Fruit fly (Drosophila melanogaster) whole organism, embryonic: Measurements from ENCODE around the gene DEF8.

ENCODE experiments used
- Ada2b ChIP-seq: fragments of 200-800 bp; sonication (Bioruptor generic); IDR thresholded peaks from 2 replicates; pipeline ENCODE4 v1.3.6; 2022; ENCODE audit warnings: missing biosample characterization, missing genetic modification characterization
- Atf-2 ChIP-seq: fragments of 200-800 bp; sonication (Bioruptor generic); optimal IDR thresholded peaks from 2 replicates; lab custom pipeline; 2016; ENCODE audit warnings: missing biosample characterization, missing genetic modification characterization
- CG1024 ChIP-seq: fragments of 200-800 bp; sonication (Bioruptor generic); IDR thresholded peaks from 2 replicates; pipeline ENCODE4 v1.3.6; 2022; ENCODE audit warnings: missing biosample characterization, missing genetic modification characterization
- CG11504 ChIP-seq: fragments of 200-800 bp; sonication (Bioruptor generic); optimal IDR thresholded peaks from 3 replicates; lab custom pipeline; 2019; ENCODE audit warnings: missing biosample characterization, mild to moderate bottlenecking, missing genetic modification characterization, moderate library complexity
- CG11695 ChIP-seq: fragments of 200-800 bp; sonication (Bioruptor generic); IDR thresholded peaks from 3 replicates; pipeline ENCODE4 v1.3.6; 2022; ENCODE audit warnings: missing biosample characterization, missing genetic modification characterization
- CG12071 ChIP-seq: fragments of 200-800 bp; sonication (Bioruptor generic); optimal IDR thresholded peaks from 3 replicates; lab custom pipeline; 2018; ENCODE audit warnings: missing biosample characterization, mild to moderate bottlenecking, missing genetic modification characterization
- CG13123 ChIP-seq: fragments of 200-800 bp; sonication (Bioruptor generic); optimal IDR thresholded peaks from 2 replicates; lab custom pipeline; 2016; ENCODE audit warnings: missing biosample characterization, missing genetic modification characterization
- CG14965 ChIP-seq: fragments of 200-800 bp; sonication (Bioruptor generic); optimal IDR thresholded peaks from 2 replicates; lab custom pipeline; 2016; ENCODE audit warnings: missing biosample characterization, missing genetic modification characterization, borderline replicate concordance
- CG17186 ChIP-seq: fragments of 200-800 bp; sonication (Bioruptor generic); optimal IDR thresholded peaks from 3 replicates; lab custom pipeline; 2017; ENCODE audit warnings: missing biosample characterization, missing genetic modification reagents, missing genetic modification characterization
- CG17802 ChIP-seq: fragments of 200-800 bp; sonication (Bioruptor generic); optimal IDR thresholded peaks from 2 replicates; lab custom pipeline; 2018; ENCODE audit warnings: missing biosample characterization, mild to moderate bottlenecking, missing genetic modification characterization, moderate library complexity
- CG17912 ChIP-seq: fragments of 200-800 bp; sonication (Bioruptor generic); optimal IDR thresholded peaks from 2 replicates; lab custom pipeline; 2018; ENCODE audit warnings: missing biosample characterization, mild to moderate bottlenecking, missing genetic modification characterization
- CG2116 ChIP-seq: fragments of 200-800 bp; sonication (Bioruptor generic); optimal IDR thresholded peaks from 3 replicates; lab custom pipeline; 2018; ENCODE audit warnings: missing biosample characterization, mild to moderate bottlenecking, missing genetic modification characterization
- CG3995 ChIP-seq: fragments of 200-800 bp; sonication (Bioruptor generic); optimal IDR thresholded peaks from 3 replicates; lab custom pipeline; 2016; ENCODE audit warnings: missing biosample characterization, missing genetic modification characterization
- CG4424 ChIP-seq: fragments of 200-800 bp; sonication (Bioruptor generic); optimal IDR thresholded peaks from 3 replicates; lab custom pipeline; 2016; ENCODE audit warnings: missing biosample characterization, missing genetic modification characterization
- CG4707 ChIP-seq: fragments of 200-800 bp; sonication (Bioruptor generic); optimal IDR thresholded peaks from 2 replicates; lab custom pipeline; 2018; ENCODE audit warnings: missing biosample characterization, mild to moderate bottlenecking, missing genetic modification characterization, moderate library complexity
- CG4854 ChIP-seq: fragments of 200-800 bp; sonication (Bioruptor generic); optimal IDR thresholded peaks from 2 replicates; lab custom pipeline; 2016; ENCODE audit warnings: missing biosample characterization, missing genetic modification characterization, inconsistent platforms
- CG6689 ChIP-seq: fragments of 200-800 bp; sonication (Bioruptor generic); IDR thresholded peaks from 2 replicates; pipeline ENCODE4 v1.3.6; 2022; ENCODE audit warnings: missing biosample characterization, missing genetic modification characterization
- CG6854 ChIP-seq: fragments of 200-800 bp; sonication (Bioruptor generic); optimal IDR thresholded peaks from 3 replicates; lab custom pipeline; 2017; ENCODE audit warnings: missing biosample characterization, mild to moderate bottlenecking, missing genetic modification characterization
- CG7745 ChIP-seq: fragments of 200-800 bp; sonication (Bioruptor generic); optimal IDR thresholded peaks from 2 replicates; lab custom pipeline; 2018; ENCODE audit warnings: missing biosample characterization, mild to moderate bottlenecking, missing genetic modification characterization, moderate library complexity
- CG7839 ChIP-seq: fragments of 200-800 bp; sonication (Bioruptor generic); optimal IDR thresholded peaks from 3 replicates; lab custom pipeline; 2018; ENCODE audit warnings: missing biosample characterization, mild to moderate bottlenecking, missing genetic modification characterization, moderate library complexity
- CG7928 ChIP-seq: fragments of 200-800 bp; sonication (Bioruptor generic); optimal IDR thresholded peaks from 2 replicates; lab custom pipeline; 2017; ENCODE audit warnings: missing biosample characterization, mild to moderate bottlenecking, missing genetic modification characterization
- CG9876 ChIP-seq: fragments of 200-800 bp; sonication (Bioruptor generic); optimal IDR thresholded peaks from 2 replicates; lab custom pipeline; 2016; ENCODE audit warnings: missing biosample characterization, missing genetic modification characterization
- CTCF ChIP-seq: fragments of 200-800 bp; sonication (Bioruptor generic); optimal IDR thresholded peaks from 2 replicates; lab custom pipeline; 2017; ENCODE audit warnings: missing biosample characterization, mild to moderate bottlenecking, missing genetic modification characterization, moderate library complexity
- Dad ChIP-seq: fragments of 200-800 bp; sonication (Bioruptor generic); optimal IDR thresholded peaks from 3 replicates; lab custom pipeline; 2016; ENCODE audit warnings: missing biosample characterization, missing genetic modification characterization
- Deaf1 ChIP-seq: fragments of 200-800 bp; optimal IDR thresholded peaks from 3 replicates; lab custom pipeline; 2019; ENCODE audit warnings: missing biosample characterization, mild to moderate bottlenecking, missing genetic modification characterization, moderate library complexity
- Hey ChIP-seq: fragments of 200-800 bp; sonication (Bioruptor generic); optimal IDR thresholded peaks from 3 replicates; lab custom pipeline; 2018; ENCODE audit warnings: missing biosample characterization, mild to moderate bottlenecking, missing genetic modification characterization
- HmgZ ChIP-seq: fragments of 200-800 bp; sonication (Bioruptor generic); optimal IDR thresholded peaks from 2 replicates; lab custom pipeline; 2018; ENCODE audit warnings: missing biosample characterization, mild to moderate bottlenecking, missing genetic modification characterization
- Hsf ChIP-seq: fragments of 200-800 bp; sonication (Bioruptor generic); optimal IDR thresholded peaks from 3 replicates; lab custom pipeline; 2016; ENCODE audit warnings: missing biosample characterization, missing genetic modification characterization
- Jarid2 ChIP-seq: fragments of 200-800 bp; sonication (Bioruptor generic); optimal IDR thresholded peaks from 3 replicates; lab custom pipeline; 2017; ENCODE audit warnings: mild to moderate bottlenecking, missing biosample characterization, missing genetic modification reagents, missing genetic modification characterization
- NC2α ChIP-seq: fragments of 200-800 bp; sonication (Bioruptor generic); optimal IDR thresholded peaks from 2 replicates; lab custom pipeline; 2016; ENCODE audit warnings: missing biosample characterization, missing genetic modification characterization
- Neu2 ChIP-seq: fragments of 200-800 bp; sonication (Bioruptor generic); optimal IDR thresholded peaks from 3 replicates; lab custom pipeline; 2016; ENCODE audit warnings: missing biosample characterization, missing genetic modification characterization, borderline replicate concordance
- Opbp ChIP-seq: fragments of 200-800 bp; sonication (Bioruptor generic); IDR thresholded peaks from 3 replicates; pipeline ENCODE4 v1.3.6; 2022; ENCODE audit warnings: missing biosample characterization, missing genetic modification characterization; ENCODE audit not compliant: partially characterized antibody
- Tbp ChIP-seq: fragments of >200 bp; optimal IDR thresholded peaks from 2 replicates; lab custom pipeline; 2018; ENCODE audit warnings: missing biosample characterization, missing genetic modification characterization
- ac ChIP-seq: fragments of 200-800 bp; sonication (Bioruptor generic); optimal IDR thresholded peaks from 3 replicates; lab custom pipeline; 2017; ENCODE audit warnings: missing biosample characterization, mild to moderate bottlenecking, missing genetic modification characterization
- ap ChIP-seq: fragments of 200-800 bp; sonication (Bioruptor generic); IDR thresholded peaks from 2 replicates; pipeline ENCODE4 v1.3.6; 2022; ENCODE audit warnings: missing biosample characterization, missing genetic modification characterization
- chm ChIP-seq: fragments of 200-800 bp; sonication (Bioruptor generic); IDR thresholded peaks from 2 replicates; pipeline ENCODE4 v1.3.6; 2022; ENCODE audit warnings: missing biosample characterization, missing genetic modification characterization
- chn ChIP-seq: fragments of 200-800 bp; sonication (Bioruptor generic); optimal IDR thresholded peaks from 2 replicates; lab custom pipeline; 2016; ENCODE audit warnings: missing biosample characterization, missing genetic modification characterization
- croc ChIP-seq: fragments of 200-800 bp; sonication (Bioruptor generic); conservative IDR thresholded peaks from 3 replicates; pipeline ENCODE4 v1.3.6; 2022; ENCODE audit warnings: missing biosample characterization, missing genetic modification characterization
- dysf ChIP-seq: fragments of 200-800 bp; sonication (Bioruptor generic); IDR thresholded peaks from 3 replicates; pipeline ENCODE4 v1.3.6; 2022; ENCODE audit warnings: missing biosample characterization, missing genetic modification characterization
- ems ChIP-seq: fragments of 200-800 bp; sonication (Bioruptor generic); optimal IDR thresholded peaks from 3 replicates; lab custom pipeline; 2016; ENCODE audit warnings: missing biosample characterization, missing genetic modification characterization
- gem ChIP-seq: fragments of 200-800 bp; sonication (Bioruptor generic); optimal IDR thresholded peaks from 2 replicates; lab custom pipeline; 2019; ENCODE audit warnings: missing biosample characterization, mild to moderate bottlenecking, missing genetic modification characterization, moderate library complexity
- hbn ChIP-seq: fragments of 200-800 bp; sonication (Bioruptor generic); IDR thresholded peaks from 2 replicates; pipeline ENCODE4 v1.3.6; 2022; ENCODE audit warnings: missing biosample characterization, missing genetic modification characterization; ENCODE audit not compliant: partially characterized antibody
- nau ChIP-seq: fragments of 200-800 bp; sonication (Bioruptor generic); optimal IDR thresholded peaks from 3 replicates; lab custom pipeline; 2017; ENCODE audit warnings: missing biosample characterization, mild to moderate bottlenecking, missing genetic modification characterization, missing genetic modification reagents
- nerfin-2 ChIP-seq: fragments of 200-800 bp; sonication (Bioruptor generic); IDR thresholded peaks from 2 replicates; pipeline ENCODE4 v1.3.6; 2022; ENCODE audit warnings: missing biosample characterization, missing genetic modification characterization; ENCODE audit not compliant: partially characterized antibody
- pita ChIP-seq: fragments of 200-800 bp; sonication (Bioruptor generic); optimal IDR thresholded peaks from 2 replicates; lab custom pipeline; 2017; ENCODE audit warnings: missing biosample characterization, mild to moderate bottlenecking, missing genetic modification characterization
- pzg ChIP-seq: fragments of 200-800 bp; sonication (Bioruptor generic); optimal IDR thresholded peaks from 3 replicates; lab custom pipeline; 2018; ENCODE audit warnings: missing biosample characterization, mild to moderate bottlenecking, missing genetic modification characterization, moderate library complexity
- shn ChIP-seq: fragments of 200-800 bp; sonication (Bioruptor generic); optimal IDR thresholded peaks from 3 replicates; lab custom pipeline; 2016; ENCODE audit warnings: missing biosample characterization, missing genetic modification characterization
- sisA ChIP-seq: fragments of 200-800 bp; sonication (Bioruptor generic); IDR thresholded peaks from 2 replicates; pipeline ENCODE4 v1.3.6; 2022; ENCODE audit warnings: missing biosample characterization, missing genetic modification characterization
- tin ChIP-seq: fragments of 200-800 bp; sonication (Bioruptor generic); optimal IDR thresholded peaks from 3 replicates; lab custom pipeline; 2016; ENCODE audit warnings: missing biosample characterization, missing genetic modification characterization
- usp ChIP-seq: fragments of >200 bp; optimal IDR thresholded peaks from 2 replicates; lab custom pipeline; 2017; ENCODE audit warnings: missing biosample characterization, missing genetic modification characterization
- vvl ChIP-seq: fragments of 200-800 bp; sonication (Bioruptor generic); IDR thresholded peaks from 2 replicates; pipeline ENCODE4 v1.3.6; 2022; ENCODE audit warnings: missing biosample characterization, missing genetic modification characterization

DEF8 gene

DNA sequence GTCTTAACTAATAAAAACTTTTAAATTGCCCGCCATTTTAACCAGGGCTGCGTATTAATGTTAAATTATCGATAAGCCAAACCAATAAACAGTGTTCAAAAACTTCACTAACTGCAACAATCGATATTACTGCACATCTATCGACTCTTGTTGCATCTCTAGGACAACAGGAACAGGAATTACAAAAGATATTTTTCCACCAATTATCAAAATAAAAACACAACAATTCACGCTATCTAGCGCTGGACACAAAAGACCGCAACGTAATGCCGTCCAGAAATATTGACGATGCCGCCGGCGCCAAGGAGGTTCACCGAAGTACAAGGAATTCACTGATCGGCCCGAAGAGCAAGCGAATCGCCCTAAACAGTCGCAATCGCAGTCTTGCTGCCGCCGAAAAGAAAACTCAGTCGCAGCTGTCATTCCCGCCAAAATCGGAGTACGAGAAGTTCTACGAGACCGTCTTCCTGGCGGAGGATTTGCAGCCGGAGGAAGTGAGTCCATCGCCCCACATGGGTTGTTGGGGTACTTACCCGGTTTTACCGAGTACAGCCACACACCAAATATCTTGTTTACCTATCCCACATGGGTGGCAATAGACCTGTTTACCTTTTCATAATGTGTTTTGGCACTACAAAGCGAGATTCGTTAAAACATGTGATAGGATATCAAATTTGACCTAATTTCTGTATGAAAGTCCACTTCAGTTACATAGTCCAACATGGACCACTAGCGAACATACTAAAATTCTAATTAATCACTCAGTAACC, 15.8 kb upstream of the DEF8 start, which contains the start of gene vers (continued):
- peak; percentile 95 for TF ChIP-seq Opbp (GFP tag; lab: Robert Waterston, UW)
- no peak for TF ChIP-seq Jarid2 (GFP tag; lab: Kevin White, UChicago)
- TF ChIP-seq Neu2, result no peak
- no peak for TF ChIP-seq nau (GFP tag; lab: Kevin White, UChicago)
- TF ChIP-seq CG7839 (tag; lab: Kevin White, UChicago), result no peak
- no peak for TF ChIP-seq gem (tag; lab: Kevin White, UChicago)
- peak; percentile 92 for TF ChIP-seq CG7928
- 0 out of 3 replicates have a peak, but pooled peaks have one; percentile 23 for TF ChIP-seq CG11695 (GFP tag; lab: Robert Waterston, UW)
- TF ChIP-seq CG7745 (tag; lab: Kevin White, UChicago), result no peak
- TF ChIP-seq CG1024 (GFP tag; lab: Robert Waterston, UW), result no peak
- no peak for TF ChIP-seq NC2α (GFP tag; lab: Kevin White, UChicago)
- TF ChIP-seq CG9876 (GFP tag; lab: Kevin White, UChicago), result no peak
- TF ChIP-seq CG4424 (GFP tag; lab: Kevin White, UChicago), result no peak
- no peak for TF ChIP-seq CG6689
- TF ChIP-seq chn (GFP tag; lab: Kevin White, UChicago), result no peak
- no peak for TF ChIP-seq CG13123
- TF ChIP-seq sisA (GFP tag; lab: Robert Waterston, UW), result 0 out of 2 replicates have a peak, but pooled peaks have one; percentile 8
- TF ChIP-seq Hey (tag; lab: Kevin White, UChicago), result no peak
- TF ChIP-seq CG2116, result peak; percentile 79
- no peak for TF ChIP-seq CG6854 (GFP tag; lab: Kevin White, UChicago)
- no peak for TF ChIP-seq Deaf1 (tag; lab: Kevin White, UChicago)
- no peak for TF ChIP-seq chm (GFP tag; lab: Robert Waterston, UW)
- TF ChIP-seq CG12071 (GFP tag; lab: Kevin White, UChicago), result no peak
- TF ChIP-seq pita, result no peak
- TF ChIP-seq CG17802, result no peak
- TF ChIP-seq shn, result no peak
- no peak for TF ChIP-seq CG17912 (GFP tag; lab: Kevin White, UChicago)
- TF ChIP-seq vvl (GFP tag; lab: Robert Waterston, UW), result peak; percentile 30
- peak; percentile 2 for TF ChIP-seq ems (GFP tag; lab: Kevin White, UChicago)
- no peak for TF ChIP-seq CG14965
- no peak for TF ChIP-seq ac
- no peak for TF ChIP-seq Atf-2 (GFP tag; lab: Kevin White, UChicago)
- peak; percentile 85 for TF ChIP-seq CG3995 (GFP tag; lab: Kevin White, UChicago)
- TF ChIP-seq dysf (GFP tag; lab: Robert Waterston, UW), result no peak
- no peak for TF ChIP-seq croc
- TF ChIP-seq nerfin-2 (GFP tag; lab: Robert Waterston, UW), result peak; percentile 83
- no peak for TF ChIP-seq Dad
- no peak for TF ChIP-seq CG4707 (GFP tag; lab: Kevin White, UChicago)
- TF ChIP-seq CG11504 (tag; lab: Kevin White, UChicago), result peak; percentile 21
- TF ChIP-seq CG4854 (GFP tag; lab: Kevin White, UChicago), result no peak
- TF ChIP-seq Hsf (GFP tag; lab: Kevin White, UChicago), result no peak
- peak; percentile 23 for TF ChIP-seq tin (GFP tag; lab: Kevin White, UChicago)
- no peak for TF ChIP-seq CTCF (GFP tag; lab: Kevin White, UChicago)
- TF ChIP-seq CG17186 (GFP tag; lab: Kevin White, UChicago), result peak; percentile 9
- TF ChIP-seq HmgZ (tag; lab: Kevin White, UChicago), result peak; percentile 43
- peak; percentile 93 for TF ChIP-seq pzg (GFP tag; lab: Kevin White, UChicago)
- TF ChIP-seq usp (GFP tag; lab: Kevin White, UChicago), result no peak
- no peak for TF ChIP-seq Ada2b (GFP tag; lab: Robert Waterston, UW)
- TF ChIP-seq Tbp (GFP tag; lab: Kevin White, UChicago), result no peak
- peak; percentile 95 for TF ChIP-seq hbn (GFP tag; lab: Robert Waterston, UW)
- TF ChIP-seq ap (GFP tag; lab: Robert Waterston, UW), result no peak
